Worm (Caenorhabditis elegans) whole organism, L4 larva: ENCODE data around the gene ZC21.6.

Source experiments
- D1046.2 ChIP-seq: fragments of 200-800 bp; sonication (Bioruptor generic); IDR thresholded peaks from 2 replicates; pipeline ENCODE4 v1.3.6; 2022; ENCODE audit warnings: missing genetic modification characterization, missing compliant biosample characterization
- F37D6.2 ChIP-seq: sonication (generic microtip); optimal IDR thresholded peaks from 2 replicates; lab custom pipeline; 2016; ENCODE audit warnings: mild to moderate bottlenecking, missing genetic modification characterization, missing compliant biosample characterization
- R02D3.7 ChIP-seq: fragments of 150-350 bp; sonication (generic microtip); optimal IDR thresholded peaks from 3 replicates; lab custom pipeline; 2014; ENCODE audit warnings: missing biosample characterization, missing genetic modification characterization
- T26A8.4 ChIP-seq: fragments of 200-800 bp; sonication (Bioruptor generic); IDR thresholded peaks from 2 replicates; pipeline ENCODE4 v1.3.6; 2022; ENCODE audit warnings: missing genetic modification characterization, missing compliant biosample characterization
- aha-1 ChIP-seq: fragments of 150-350 bp; peaks from one replicate; lab custom pipeline; 2014; ENCODE audit warnings: missing biosample characterization, missing genetic modification characterization
- ama-1 ChIP-seq: fragments of 150-350 bp; optimal IDR thresholded peaks from 2 replicates; lab custom pipeline; 2014; ENCODE audit warnings: inconsistent platforms, mixed read lengths
- attf-4 ChIP-seq: sonication (generic microtip); optimal IDR thresholded peaks from 3 replicates; lab custom pipeline; 2017; ENCODE audit warnings: missing biosample characterization, missing genetic modification characterization
- ctbp-1 ChIP-seq: fragments of 200-800 bp; sonication (Bioruptor generic); IDR thresholded peaks from 2 replicates; pipeline ENCODE4 v1.3.6; 2022; ENCODE audit warnings: missing genetic modification reagents, missing genetic modification characterization, missing compliant biosample characterization
- daf-16 ChIP-seq, 3 experiments: sonication (generic microtip); optimal IDR thresholded peaks; 2 replicates each; lab custom pipeline; 2016 to 2017; ENCODE audit warnings: missing genetic modification characterization in 3 of 3, missing genetic modification reagents in 3 of 3, mild to moderate bottlenecking in 2 of 3, missing compliant biosample characterization in 2 of 3, missing biosample characterization in 1 of 3, moderate library complexity in 1 of 3
- dmd-9 ChIP-seq: fragments of 200-800 bp; sonication (Bioruptor generic); IDR thresholded peaks from 2 replicates; pipeline ENCODE4 v1.3.6; 2022; ENCODE audit warnings: missing genetic modification reagents, missing genetic modification characterization, missing compliant biosample characterization
- dpl-1 ChIP-seq: fragments of 150-350 bp; optimal IDR thresholded peaks from 2 replicates; lab custom pipeline; 2014; ENCODE audit warnings: missing biosample characterization, missing genetic modification reagents, missing genetic modification characterization
- fkh-10 ChIP-seq: fragments of 150-350 bp; optimal IDR thresholded peaks from 2 replicates; lab custom pipeline; 2014; ENCODE audit warnings: missing biosample characterization, missing genetic modification reagents, missing genetic modification characterization
- fos-1 ChIP-seq: fragments of 150-350 bp; optimal IDR thresholded peaks from 2 replicates; lab custom pipeline; 2014; ENCODE audit warnings: missing biosample characterization, missing genetic modification characterization
- hlh-11 ChIP-seq: fragments of 200-800 bp; sonication (Bioruptor generic); optimal IDR thresholded peaks from 2 replicates; lab custom pipeline; 2018; ENCODE audit warnings: mild to moderate bottlenecking, missing genetic modification characterization, missing compliant biosample characterization
- jun-1 ChIP-seq: fragments of 150-350 bp; optimal IDR thresholded peaks from 2 replicates; lab custom pipeline; 2014; ENCODE audit warnings: missing biosample characterization, missing genetic modification reagents, missing genetic modification characterization
- lin-15B ChIP-seq: fragments of 150-350 bp; sonication (generic microtip); optimal IDR thresholded peaks from 3 replicates; lab custom pipeline; 2014; ENCODE audit warnings: missing biosample characterization, missing genetic modification characterization
- lir-3 ChIP-seq: sonication (generic microtip); optimal IDR thresholded peaks from 2 replicates; lab custom pipeline; 2016; ENCODE audit warnings: mild to moderate bottlenecking, missing genetic modification characterization, missing compliant biosample characterization
- mdl-1 ChIP-seq, 2 experiments: fragments of 150-350 bp in 1 of 2; sonication (generic microtip) in 1 of 2; optimal IDR thresholded peaks; 2 replicates each; lab custom pipeline; 2014 to 2017; ENCODE audit warnings: missing biosample characterization in 2 of 2, missing genetic modification characterization in 2 of 2
- mdt-29 ChIP-seq: fragments of 200-800 bp; sonication (Bioruptor generic); IDR thresholded peaks from 2 replicates; pipeline ENCODE4 v1.3.6; 2022; ENCODE audit warnings: missing genetic modification reagents, missing genetic modification characterization, missing compliant biosample characterization
- nhr-10 ChIP-seq: fragments of 150-350 bp; optimal IDR thresholded peaks from 2 replicates; lab custom pipeline; 2014; ENCODE audit warnings: missing biosample characterization, missing genetic modification characterization
- nhr-102 ChIP-seq: sonication (generic microtip); optimal IDR thresholded peaks from 2 replicates; lab custom pipeline; 2016; ENCODE audit warnings: mild to moderate bottlenecking, missing genetic modification characterization, moderate library complexity, missing compliant biosample characterization
- nhr-111 ChIP-seq: fragments of 200-800 bp; sonication (Bioruptor generic); optimal IDR thresholded peaks from 2 replicates; lab custom pipeline; 2018; ENCODE audit warnings: mild to moderate bottlenecking, missing genetic modification characterization, missing compliant biosample characterization
- nhr-28 ChIP-seq: fragments of 150-350 bp; optimal IDR thresholded peaks from 2 replicates; lab custom pipeline; 2014; ENCODE audit warnings: missing biosample characterization, missing genetic modification characterization
- nhr-41 ChIP-seq: fragments of 200-800 bp; sonication (Bioruptor generic); IDR thresholded peaks from 2 replicates; pipeline ENCODE4 v1.3.6; 2022; ENCODE audit warnings: missing genetic modification reagents, missing genetic modification characterization, missing compliant biosample characterization
- nhr-6 ChIP-seq: fragments of 150-350 bp; optimal IDR thresholded peaks from 2 replicates; lab custom pipeline; 2014; ENCODE audit warnings: missing biosample characterization, missing genetic modification characterization
- nhr-76 ChIP-seq: fragments of 150-350 bp; optimal IDR thresholded peaks from 2 replicates; lab custom pipeline; 2014; ENCODE audit warnings: missing biosample characterization, missing genetic modification characterization
- nhr-77 ChIP-seq: fragments of 150-350 bp; optimal IDR thresholded peaks from 2 replicates; lab custom pipeline; 2014; ENCODE audit warnings: missing biosample characterization, missing genetic modification characterization
- saeg-2 ChIP-seq: fragments of 200-800 bp; sonication (Bioruptor generic); IDR thresholded peaks from 2 replicates; pipeline ENCODE4 v1.3.6; 2022; ENCODE audit warnings: missing genetic modification reagents, missing genetic modification characterization, missing compliant biosample characterization
- skn-1 ChIP-seq: fragments of 150-350 bp; optimal IDR thresholded peaks from 2 replicates; lab custom pipeline; 2014; ENCODE audit warnings: missing biosample characterization, missing genetic modification characterization
- snpc-1.2 ChIP-seq: fragments of 200-800 bp; sonication (Bioruptor generic); IDR thresholded peaks from 2 replicates; pipeline ENCODE4 v1.3.6; 2022; ENCODE audit warnings: missing genetic modification reagents, missing genetic modification characterization, missing compliant biosample characterization
- spr-3 ChIP-seq: fragments of 200-800 bp; sonication (Bioruptor generic); optimal IDR thresholded peaks from 2 replicates; lab custom pipeline; 2018; ENCODE audit warnings: mild to moderate bottlenecking, missing genetic modification characterization, missing compliant biosample characterization
- unc-130 ChIP-seq: sonication (generic microtip); optimal IDR thresholded peaks from 2 replicates; lab custom pipeline; 2016; ENCODE audit warnings: missing genetic modification reagents, missing genetic modification characterization, missing compliant biosample characterization
- unc-62 ChIP-seq, 3 experiments: fragments of 150-350 bp in 1 of 3; sonication (generic microtip); optimal IDR thresholded peaks in 2 of 3; peaks in 1 of 3; 1 replicate in 1 of 3; 2 replicates in 2 of 3; lab custom pipeline; 2014 to 2017; ENCODE audit warnings: missing biosample characterization in 3 of 3, missing genetic modification characterization in 3 of 3, missing genetic modification reagents in 3 of 3, missing genotype in 1 of 3
- zag-1 ChIP-seq: fragments of 150-350 bp; optimal IDR thresholded peaks from 2 replicates; lab custom pipeline; 2014; ENCODE audit warnings: missing biosample characterization, missing genetic modification characterization

The ZC21.6 gene

ce11 chrIII:8579367-8579766, 34.0 kb upstream of the ZC21.6 start:
- TF ChIP-seq ama-1 (lab: Kevin White, UChicago) (no peak), D1046.2 (GFP tag; lab: Robert Waterston, UW) (no peak), saeg-2 (no peak), ctbp-1 (GFP tag; lab: Robert Waterston, UW) (0 out of 2 replicates have a peak, but pooled peaks have one; percentile 36), aha-1 (peak; percentile 93), skn-1 (no peak)

DNA sequence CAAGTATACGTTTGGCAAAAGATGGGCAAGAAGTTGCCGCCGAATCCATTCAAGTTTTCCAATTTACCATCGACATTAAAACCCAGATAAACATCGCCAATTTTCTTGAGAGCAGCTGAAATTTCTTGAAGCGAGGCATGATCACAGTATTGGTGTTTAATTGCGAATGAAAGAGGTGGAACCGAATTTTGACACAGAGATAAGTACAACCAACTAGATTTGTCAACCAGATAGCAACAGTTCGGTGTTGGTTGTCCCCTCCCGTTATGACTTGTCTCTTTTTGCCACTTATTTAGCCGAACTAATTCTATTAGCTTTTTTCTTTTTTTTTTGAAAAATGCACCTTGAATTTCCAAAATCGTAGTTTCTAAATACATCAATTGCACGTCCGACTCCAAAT, 33.0 kb upstream of the ZC21.6 start:
- TF ChIP-seq attf-4 (tag; lab: Kevin White, UChicago): no peak
- TF ChIP-seq zag-1 (tag; lab: Kevin White, UChicago): no peak
- no peak for TF ChIP-seq F37D6.2 (tag; lab: Kevin White, UChicago)
- TF ChIP-seq fos-1 (tag; lab: Kevin White, UChicago): no peak
- TF ChIP-seq snpc-1.2 (GFP tag; lab: Robert Waterston, UW): no peak
- TF ChIP-seq R02D3.7 (tag; lab: Kevin White, UChicago): no peak
- TF ChIP-seq daf-16 (GFP tag; optimal IDR thresholded peaks at IDR 0.05; lab: Kevin White, UChicago): no peak
- TF ChIP-seq daf-16 (tag; optimal IDR thresholded peaks at IDR 0.05; lab: Kevin White, UChicago): no peak
- no peak for TF ChIP-seq jun-1
- TF ChIP-seq unc-62 (GFP tag; optimal IDR thresholded peaks at IDR 0.05 in 1 of 2; lab: Kevin White, UChicago): peak in 1 of 2 experiments; percentile 83
- no peak for TF ChIP-seq unc-62 (tag; optimal IDR thresholded peaks at IDR 0.05; lab: Kevin White, UChicago)
- TF ChIP-seq nhr-10 (tag; lab: Kevin White, UChicago): no peak
- TF ChIP-seq mdt-29 (GFP tag; lab: Robert Waterston, UW): no peak
- TF ChIP-seq T26A8.4 (GFP tag; lab: Robert Waterston, UW): no peak
- TF ChIP-seq aha-1: peak; percentile 5

DNA sequence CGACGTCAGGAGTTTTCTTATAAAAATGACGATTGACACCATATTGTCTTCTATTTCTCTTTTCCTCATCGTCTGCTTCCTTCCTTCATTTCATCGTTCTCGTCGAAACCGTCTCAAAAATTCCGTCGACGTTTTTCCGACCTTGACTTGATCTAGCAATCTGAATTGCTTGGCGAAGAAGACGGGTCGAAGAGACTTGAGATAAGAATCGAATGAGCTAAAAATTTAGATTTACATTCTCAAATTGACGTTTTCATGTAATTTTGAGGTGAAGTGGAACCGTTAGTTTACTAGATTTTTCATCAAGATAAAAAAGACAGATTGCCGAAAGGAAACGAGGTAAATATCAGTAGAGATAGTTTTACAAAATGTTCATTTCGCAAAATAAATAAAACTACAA, 32.1 kb upstream of the ZC21.6 start:
- TF ChIP-seq dmd-9 (GFP tag; lab: Robert Waterston, UW) (no peak), mdl-1 (tag; optimal IDR thresholded peaks at IDR 0.05; lab: Kevin White, UChicago) (no peak), lin-15B (no peak), spr-3 (GFP tag; lab: Kevin White, UChicago) (no peak), nhr-41 (GFP tag; lab: Robert Waterston, UW) (no peak), unc-130 (GFP tag; lab: Kevin White, UChicago) (no peak), nhr-102 (no peak), hlh-11 (no peak), fkh-10 (GFP tag; lab: Kevin White, UChicago) (no peak), lir-3 (tag; lab: Kevin White, UChicago) (no peak), nhr-6 (tag; lab: Kevin White, UChicago) (no peak), D1046.2 (GFP tag; lab: Robert Waterston, UW) (no peak), skn-1 (no peak), nhr-77 (tag; lab: Kevin White, UChicago) (no peak), ctbp-1 (GFP tag; lab: Robert Waterston, UW) (no peak), nhr-76 (tag; lab: Kevin White, UChicago) (no peak), aha-1 (no peak)

DNA sequence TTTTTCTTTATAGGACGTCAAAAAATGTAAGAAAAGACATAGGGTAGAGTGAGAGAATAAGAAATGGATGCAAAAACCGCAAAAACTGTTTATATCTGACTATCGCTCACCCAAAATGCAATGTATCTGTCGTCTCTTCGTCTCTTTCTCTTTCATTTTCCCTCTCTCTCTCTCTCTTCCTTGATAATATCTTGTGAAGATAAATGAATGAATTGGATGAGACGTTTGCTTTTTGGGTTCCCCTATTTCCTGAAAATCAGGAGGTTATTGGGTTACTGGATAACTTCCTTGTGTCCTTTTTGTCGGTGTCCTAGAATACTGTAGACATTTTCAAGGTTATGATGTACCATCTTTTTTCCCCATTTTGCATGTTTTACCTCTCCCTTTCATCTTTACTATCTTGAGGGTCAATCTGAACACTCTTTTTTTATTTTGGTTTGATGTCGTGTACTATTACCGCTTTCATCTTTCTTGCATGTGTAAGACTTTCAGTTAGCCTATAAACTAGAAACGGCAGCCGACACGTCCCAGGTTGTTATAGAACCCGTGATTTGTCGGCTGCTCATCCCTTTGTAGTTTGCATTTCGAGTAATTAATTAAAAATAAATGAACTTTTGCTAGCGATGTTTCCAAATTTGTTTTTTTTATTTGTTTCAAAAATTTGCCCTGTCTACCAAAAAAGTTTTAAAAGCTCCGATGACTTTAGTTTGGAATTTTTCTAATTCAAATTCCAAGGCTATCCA, 30.1 kb upstream of the ZC21.6 start:
- TF ChIP-seq unc-62 (GFP tag; optimal IDR thresholded peaks at IDR 0.05 in 1 of 2; lab: Kevin White, UChicago) (peak in 1 of 2 experiments; percentile 72), unc-62 (tag; optimal IDR thresholded peaks at IDR 0.05; lab: Kevin White, UChicago) (no peak), aha-1 (peak; percentile 67), nhr-111 (no peak), nhr-28 (peak; percentile 15), dpl-1 (no peak), nhr-10 (tag; lab: Kevin White, UChicago) (no peak)
